Worm (Caenorhabditis elegans) whole organism, L4/young adult: ENCODE data around the gene bath-46.

Experiments
- W03F9.2 ChIP-seq: fragments of 150-350 bp; optimal IDR thresholded peaks from 2 replicates; lab custom pipeline; 2014; ENCODE audit warnings: missing biosample characterization, missing genetic modification characterization
- dao-5 ChIP-seq: sonication (generic microtip); optimal IDR thresholded peaks from 2 replicates; lab custom pipeline; 2016; ENCODE audit warnings: missing genotype, missing genetic modification characterization, moderate library complexity, missing compliant biosample characterization
- him-1 ChIP-seq: sonication (generic microtip); optimal IDR thresholded peaks from 2 replicates; lab custom pipeline; 2016; ENCODE audit warnings: missing genotype, missing genetic modification reagents, missing genetic modification characterization, missing compliant biosample characterization

bath-46 gene

DNA sequence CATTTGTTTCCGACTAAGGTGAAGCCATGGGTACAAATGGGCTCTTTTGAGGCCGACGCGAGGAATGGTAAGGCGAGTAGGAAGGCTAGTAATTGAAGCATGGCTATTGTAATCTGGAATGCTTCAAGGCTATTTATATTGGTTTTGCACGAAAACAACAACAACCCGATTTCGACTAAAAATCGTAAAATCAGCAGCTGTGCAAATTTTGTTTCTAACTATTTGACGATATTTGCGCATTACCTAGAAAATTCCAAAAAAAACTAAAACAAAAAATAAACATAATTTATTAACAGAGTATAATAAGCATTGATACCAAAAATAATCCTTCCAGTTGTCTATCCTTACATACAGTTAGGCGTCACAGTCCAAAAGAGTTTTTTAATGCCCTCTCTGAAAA, 2.6 kb upstream of the bath-46 start, which contains the start of gene clec-20:
Gene clec-20 (minus strand): TSS at position 101 of the 400 bp plus-strand sequence.
- TF ChIP-seq him-1 (tag; lab: Kevin White, UChicago) (no peak), dao-5 (no peak), W03F9.2 (tag; lab: Kevin White, UChicago) (no peak)

DNA sequence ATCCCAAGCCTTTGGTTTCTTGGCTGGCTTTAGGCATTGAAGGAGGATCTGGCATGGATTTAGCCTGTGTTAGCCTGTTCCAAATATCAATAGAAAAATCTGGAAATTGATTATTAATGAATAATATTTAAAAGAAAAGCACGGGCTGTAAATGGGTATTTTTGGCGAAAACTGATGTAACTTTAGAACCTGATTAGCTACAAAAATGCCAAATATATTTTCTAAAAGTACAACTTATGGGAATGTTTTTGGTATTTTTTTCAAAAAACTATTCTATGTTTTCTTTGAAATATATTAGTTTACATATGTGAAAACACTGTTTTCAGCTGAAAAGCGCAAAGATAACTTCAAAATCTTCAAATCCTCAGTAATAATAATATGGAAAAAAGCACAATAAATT, 3.0 kb downstream of the bath-46 start, which contains the start of gene bath-26:
Gene bath-26 (minus strand): TSS at position 101 of the 400 bp plus-strand sequence.
- no peak for TF ChIP-seq dao-5
- TF ChIP-seq W03F9.2 (tag; lab: Kevin White, UChicago), result no peak
- no peak for TF ChIP-seq him-1 (tag; lab: Kevin White, UChicago)

DNA sequence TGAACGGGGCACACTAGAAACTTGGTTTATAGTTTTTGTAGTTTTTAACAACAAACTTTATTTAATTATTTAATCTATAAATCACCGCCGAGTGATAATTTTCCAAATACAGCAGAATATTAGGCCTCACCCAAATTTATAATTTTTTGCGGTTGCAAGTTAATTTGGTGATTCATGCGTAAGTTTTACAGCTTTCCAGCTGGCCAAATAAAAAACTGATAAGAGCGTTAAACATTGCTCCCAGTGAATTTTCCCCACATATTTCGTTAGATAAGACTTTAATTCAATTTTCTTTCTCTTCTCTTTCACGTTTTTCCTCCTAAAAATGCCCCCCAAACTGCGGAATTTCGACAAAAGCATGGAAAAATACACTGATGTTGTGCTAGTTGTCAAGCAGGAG, 3.8 kb downstream of the bath-46 start, which contains the start of gene bath-47:
Gene bath-47 (plus strand): TSS at position 305 of the 400 bp plus-strand sequence.
- TF ChIP-seq W03F9.2 (tag; lab: Kevin White, UChicago), result no peak
- no peak for TF ChIP-seq him-1 (tag; lab: Kevin White, UChicago)
- no peak for TF ChIP-seq dao-5

DNA sequence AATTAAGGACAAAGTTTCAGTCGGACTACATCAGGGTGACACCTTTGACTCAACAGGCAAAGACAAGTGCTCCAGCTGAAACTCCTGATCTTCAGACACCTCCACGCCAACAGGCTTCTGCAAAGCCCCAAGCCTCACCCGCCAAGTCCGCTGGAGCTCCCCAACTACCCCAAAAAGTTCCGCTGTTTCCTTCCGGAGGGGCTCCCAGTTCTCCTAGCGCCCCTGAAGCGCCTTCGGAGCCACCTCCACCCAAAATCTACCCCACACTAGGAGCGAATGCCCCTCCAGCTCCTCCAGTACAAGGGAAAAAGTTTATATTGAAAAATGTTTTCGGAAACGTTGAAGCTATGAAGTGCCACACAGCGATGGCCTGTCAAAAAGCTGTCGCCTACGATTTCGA, 5.3 kb downstream of the bath-46 start:
- TF ChIP-seq W03F9.2 (tag; lab: Kevin White, UChicago) (no peak), dao-5 (no peak), him-1 (tag; lab: Kevin White, UChicago) (no peak)

DNA sequence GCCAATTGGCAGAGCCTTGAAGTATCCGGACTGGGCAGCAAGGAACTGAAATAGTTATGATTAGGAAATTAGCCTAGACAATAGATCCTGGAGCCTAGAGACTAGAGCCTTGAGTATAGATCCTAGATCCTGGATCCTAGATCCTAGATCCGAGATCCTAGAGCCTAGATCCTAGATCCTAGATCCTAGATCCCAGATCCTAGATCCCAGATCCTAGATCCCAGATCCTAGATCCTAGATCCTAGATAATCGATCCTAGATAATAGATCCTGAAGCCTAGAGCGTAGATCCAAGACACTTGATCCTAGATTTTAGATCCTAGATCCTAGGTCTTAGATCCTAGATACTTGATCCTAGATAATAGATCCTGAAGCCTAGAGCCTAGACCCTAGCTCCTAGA, 7.3 kb downstream of the bath-46 start:
- no peak for TF ChIP-seq dao-5
- TF ChIP-seq W03F9.2 (tag; lab: Kevin White, UChicago), result no peak
- TF ChIP-seq him-1 (tag; lab: Kevin White, UChicago), result no peak

DNA sequence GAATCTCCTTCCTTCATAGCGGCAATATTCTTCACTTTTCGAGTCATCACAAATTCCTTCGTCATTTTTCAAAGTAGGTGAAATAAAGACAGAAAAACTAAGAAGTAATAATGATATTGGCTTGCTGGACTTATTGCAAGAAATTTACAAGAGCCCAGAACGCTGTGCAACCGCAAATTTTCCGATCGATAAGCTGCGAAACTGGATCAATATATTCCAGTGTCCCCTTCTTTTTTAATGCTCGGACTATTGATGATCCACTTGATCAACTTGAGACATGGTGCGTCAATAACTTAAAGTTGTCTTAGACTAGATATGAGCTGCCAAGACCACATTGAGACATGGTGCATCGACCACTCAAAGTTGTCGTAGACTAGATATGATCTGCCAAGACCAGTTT, 8.4 kb downstream of the bath-46 start, which contains the start of gene bath-33:
Gene bath-33 (minus strand): TSS at position 101 of the 400 bp plus-strand sequence.
- no peak for TF ChIP-seq dao-5
- TF ChIP-seq him-1 (tag; lab: Kevin White, UChicago), result no peak
- no peak for TF ChIP-seq W03F9.2 (tag; lab: Kevin White, UChicago)

DNA sequence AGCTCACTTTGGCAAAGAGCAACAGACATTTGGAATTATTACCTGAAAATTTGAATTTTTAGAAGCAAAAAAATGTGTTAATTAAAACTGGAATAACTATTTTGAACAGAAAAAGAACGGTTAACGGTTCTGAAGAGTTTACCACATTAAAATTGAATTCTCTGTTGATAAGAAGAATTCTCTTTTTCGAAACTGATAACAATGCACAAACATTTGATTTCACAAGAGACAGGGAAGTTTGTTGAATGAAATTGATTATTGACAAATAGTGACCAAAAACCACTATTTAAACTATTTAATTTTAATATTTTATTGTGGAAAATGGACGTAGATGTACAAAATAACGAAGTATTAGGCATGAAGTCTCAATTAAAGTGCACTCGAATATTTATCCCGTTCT, 9.9 kb downstream of the bath-46 start:
- TF ChIP-seq dao-5 (no peak), W03F9.2 (tag; lab: Kevin White, UChicago) (no peak), him-1 (tag; lab: Kevin White, UChicago) (no peak)

DNA sequence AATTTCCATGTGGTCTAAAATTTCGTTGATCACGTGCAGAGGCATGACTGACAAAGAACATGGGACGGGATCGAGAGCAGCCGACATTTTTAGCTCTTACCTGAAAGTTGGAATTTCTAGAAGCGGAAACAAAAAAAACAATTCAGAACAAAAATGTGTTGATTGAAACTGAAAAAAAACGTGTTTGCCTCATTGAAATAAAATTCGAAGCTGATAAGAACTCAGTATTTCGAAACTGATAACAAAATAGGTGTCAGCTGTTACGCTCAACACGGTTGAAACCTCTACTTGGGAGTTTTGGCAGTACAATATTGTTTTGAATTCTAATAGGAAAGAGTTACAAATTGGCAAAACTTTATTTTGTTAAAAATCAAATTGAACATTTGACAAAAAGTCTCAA, 11.2 kb downstream of the bath-46 start:
- TF ChIP-seq dao-5, result no peak
- TF ChIP-seq W03F9.2 (tag; lab: Kevin White, UChicago), result no peak
- TF ChIP-seq him-1 (tag; lab: Kevin White, UChicago), result no peak

DNA sequence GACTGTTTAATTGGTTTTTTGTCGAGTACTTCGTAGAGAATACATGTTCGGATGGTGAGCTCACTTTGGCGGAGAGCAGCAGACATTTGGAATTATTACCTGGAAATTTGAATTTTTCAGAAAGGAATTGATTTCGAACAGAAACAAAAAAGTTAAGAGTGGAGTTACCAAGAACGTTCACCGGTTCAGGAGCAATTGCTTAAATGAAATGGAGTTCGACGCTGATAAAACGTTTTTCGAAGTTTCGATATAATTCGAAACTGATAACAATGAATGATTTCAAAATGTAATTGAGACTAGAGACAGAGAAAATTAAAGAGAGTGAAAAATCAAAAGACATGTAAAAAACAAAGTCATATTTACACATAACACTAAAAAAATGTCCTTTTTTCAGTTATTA, 12.9 kb downstream of the bath-46 start, which contains the start of gene fbxa-163:
Gene fbxa-163 (minus strand): TSS at position 101 of the 400 bp plus-strand sequence.
- no peak for TF ChIP-seq him-1 (tag; lab: Kevin White, UChicago)

DNA sequence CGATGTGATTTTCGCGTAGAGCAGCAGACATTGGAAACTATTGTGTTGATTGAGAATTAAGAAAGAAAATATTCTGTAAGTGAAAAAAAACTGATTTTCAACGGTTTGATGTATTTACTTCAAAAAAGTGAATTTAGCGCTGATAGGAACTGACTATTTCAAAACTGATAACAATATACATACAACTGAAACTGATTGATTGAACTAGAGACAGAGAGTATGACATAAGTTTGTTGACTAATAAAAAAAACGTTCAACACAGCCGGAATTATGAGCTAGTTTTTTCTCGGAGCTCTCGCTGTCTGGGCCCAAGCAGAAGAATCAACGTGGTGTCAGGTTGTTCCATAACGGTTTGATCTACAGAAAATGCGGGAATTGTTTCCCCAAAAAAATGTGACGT, 16.3 kb downstream of the bath-46 start, which contains the start of gene fbxa-164:
Gene fbxa-164 (minus strand): TSS at position 101 of the 400 bp plus-strand sequence.
- TF ChIP-seq him-1 (tag; lab: Kevin White, UChicago) (no peak), W03F9.2 (tag; lab: Kevin White, UChicago) (no peak), dao-5 (no peak)

DNA sequence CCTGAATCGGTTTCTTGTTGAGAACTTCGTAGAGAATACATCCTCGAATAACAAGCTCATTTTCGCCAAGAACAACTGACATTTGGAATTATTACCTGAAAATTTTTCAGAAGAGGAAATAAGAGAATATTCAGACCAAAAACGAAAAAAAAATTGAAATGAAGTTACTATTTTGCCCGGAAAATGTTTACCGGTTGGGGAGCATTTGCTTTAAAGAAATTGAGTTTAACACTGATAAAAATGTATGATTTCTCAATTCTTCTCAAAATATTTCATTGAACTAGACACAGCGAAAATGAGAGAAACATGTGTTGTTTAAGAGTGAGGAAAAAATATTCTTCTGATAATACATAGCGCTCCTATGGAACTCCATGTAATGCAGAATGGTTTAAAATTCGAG, 18.7 kb downstream of the bath-46 start, which contains the start of gene fbxa-165:
Gene fbxa-165 (minus strand): TSS at position 101 of the 400 bp plus-strand sequence.
- TF ChIP-seq W03F9.2 (tag; lab: Kevin White, UChicago) (no peak), dao-5 (no peak), him-1 (tag; lab: Kevin White, UChicago) (no peak)

DNA sequence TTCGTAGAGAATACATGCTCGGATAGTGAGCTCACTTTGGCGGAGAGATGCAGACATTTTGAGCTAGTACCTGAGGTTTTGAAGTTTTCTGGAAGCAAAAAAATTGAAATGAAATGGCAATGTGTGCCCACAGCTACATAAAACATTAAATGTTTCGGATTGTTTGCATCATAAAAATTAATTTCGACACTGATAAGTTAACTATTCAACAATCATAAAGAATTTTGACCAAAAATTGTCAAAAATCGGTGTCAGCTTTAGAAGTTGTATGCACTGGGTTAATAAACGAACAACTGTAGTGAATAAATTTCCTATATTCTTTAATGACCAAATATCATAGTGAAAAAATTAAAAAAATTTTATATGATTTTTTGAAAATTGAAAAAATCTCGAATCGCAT, 21.2 kb downstream of the bath-46 start, which contains the start of gene fbxa-166:
Gene fbxa-166 (minus strand): TSS at position 101 of the 400 bp plus-strand sequence.
- TF ChIP-seq dao-5, result no peak
- TF ChIP-seq him-1 (tag; lab: Kevin White, UChicago), result no peak
- TF ChIP-seq W03F9.2 (tag; lab: Kevin White, UChicago), result no peak

DNA sequence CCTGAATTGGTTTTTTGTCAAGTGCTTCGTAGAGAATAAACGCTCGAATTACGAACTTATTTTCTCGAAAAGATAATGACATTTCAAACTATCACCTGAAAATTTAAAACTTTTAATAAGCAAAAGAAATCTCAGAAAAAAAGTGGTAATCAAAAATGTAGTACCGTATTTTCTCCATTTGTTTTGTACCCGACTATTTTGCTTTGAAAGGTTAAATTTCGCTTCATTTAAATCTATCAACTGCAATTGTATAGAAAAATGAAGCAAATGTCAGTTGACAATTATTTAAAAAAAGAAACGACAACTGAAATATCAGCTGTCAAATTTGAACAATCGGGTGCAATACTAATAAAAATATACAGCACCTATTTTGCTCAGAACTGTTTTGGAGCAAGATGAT, 23.5 kb downstream of the bath-46 start, which contains the start of gene fbxa-158:
Gene fbxa-158 (minus strand): TSS at position 101 of the 400 bp plus-strand sequence.
- TF ChIP-seq W03F9.2 (tag; lab: Kevin White, UChicago), result no peak
- TF ChIP-seq him-1 (tag; lab: Kevin White, UChicago), result no peak
- no peak for TF ChIP-seq dao-5

DNA sequence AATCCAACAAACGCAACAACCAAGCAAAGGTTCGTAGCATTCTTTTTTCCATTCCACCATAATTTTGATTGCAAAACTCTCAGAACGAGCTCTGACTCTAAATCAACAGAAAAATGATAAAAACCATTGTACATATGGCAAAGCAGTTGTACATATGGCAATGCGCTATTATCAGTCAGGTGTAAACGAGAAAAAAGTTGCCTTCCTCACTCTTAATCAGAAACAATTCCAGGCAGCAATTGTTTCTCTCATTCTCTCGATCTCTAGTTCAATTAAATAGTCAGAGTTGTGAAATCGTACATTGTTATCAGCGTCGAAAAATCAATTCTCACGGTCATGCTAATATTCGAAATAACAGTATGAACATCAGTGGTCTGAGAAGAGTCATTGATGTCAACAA, 24.1 kb downstream of the bath-46 start:
- no peak for TF ChIP-seq him-1 (tag; lab: Kevin White, UChicago)
- TF ChIP-seq dao-5, result no peak
- TF ChIP-seq W03F9.2 (tag; lab: Kevin White, UChicago), result no peak

DNA sequence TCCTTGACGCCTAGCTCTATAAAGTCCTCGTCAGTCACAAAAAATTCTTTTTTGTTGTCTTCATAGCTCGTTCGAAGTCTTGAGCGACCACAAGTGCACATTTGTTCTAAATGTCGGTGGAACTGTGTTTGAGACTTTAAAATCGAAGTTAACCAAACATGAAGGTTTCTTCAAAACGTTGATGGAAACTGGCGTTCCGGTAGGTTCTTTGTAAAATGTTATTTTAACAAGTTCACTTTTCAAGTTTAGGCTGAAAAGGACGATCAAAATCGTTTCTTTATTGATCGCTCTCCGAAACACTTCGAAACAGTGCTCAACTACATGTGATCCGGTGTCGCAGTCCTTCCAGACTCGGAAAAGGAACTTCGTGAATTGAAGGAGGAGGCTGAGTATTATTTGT, 26.9 kb downstream of the bath-46 start, which contains the start of gene fbxa-160:
Gene fbxa-160 (minus strand): TSS at position 101 of the 400 bp plus-strand sequence.
- TF ChIP-seq dao-5 (no peak), W03F9.2 (tag; lab: Kevin White, UChicago) (no peak), him-1 (tag; lab: Kevin White, UChicago) (no peak)
